Worm (Caenorhabditis elegans) whole organism, young adult: ENCODE measurements around the gene tag-89.

ENCODE experiments used
- B0019.2 ChIP-seq: fragments of 200-800 bp; sonication (Bioruptor generic); conservative IDR thresholded peaks from 2 replicates; pipeline ENCODE4 v1.3.6; 2022; ENCODE audit warnings: missing genetic modification reagents, missing genetic modification characterization, missing compliant biosample characterization
- C17E4.6 ChIP-seq: fragments of 200-800 bp; sonication (Bioruptor generic); IDR thresholded peaks from 2 replicates; pipeline ENCODE4 v1.3.6; 2022; ENCODE audit warnings: missing genetic modification reagents, missing genetic modification characterization, missing compliant biosample characterization
- D2030.7 ChIP-seq: fragments of 200-800 bp; sonication (Bioruptor generic); IDR thresholded peaks from 2 replicates; pipeline ENCODE4 v1.3.6; 2022; ENCODE audit warnings: missing genetic modification reagents, missing genetic modification characterization, missing compliant biosample characterization
- F23B12.7 ChIP-seq: sonication (generic microtip); optimal IDR thresholded peaks from 2 replicates; lab custom pipeline; 2017; ENCODE audit warnings: missing genetic modification characterization, mild to moderate bottlenecking, missing compliant biosample characterization, antibody characterized with exemption, moderate library complexity; ENCODE audit not compliant: insufficient read depth
- F37B4.10 ChIP-seq: fragments of 200-800 bp; sonication (Bioruptor generic); IDR thresholded peaks from 2 replicates; pipeline ENCODE4 v1.3.6; 2022; ENCODE audit warnings: missing genetic modification characterization, missing compliant biosample characterization
- F52B5.7 ChIP-seq: sonication (generic microtip); optimal IDR thresholded peaks from 2 replicates; lab custom pipeline; 2016; ENCODE audit warnings: mild to moderate bottlenecking, missing genetic modification characterization, missing compliant biosample characterization
- K11D2.4 ChIP-seq: fragments of 200-800 bp; sonication (Bioruptor generic); IDR thresholded peaks from 2 replicates; pipeline ENCODE4 v1.3.6; 2022; ENCODE audit warnings: missing genetic modification reagents, missing genetic modification characterization, missing compliant biosample characterization
- T26A5.8 ChIP-seq: sonication (generic microtip); optimal IDR thresholded peaks from 2 replicates; lab custom pipeline; 2016; ENCODE audit warnings: missing genetic modification characterization, missing compliant biosample characterization
- Y53F4B.3 ChIP-seq: fragments of 200-800 bp; sonication (Bioruptor generic); IDR thresholded peaks from 2 replicates; pipeline ENCODE4 v1.3.6; 2022; ENCODE audit warnings: missing genetic modification reagents, missing genetic modification characterization, missing compliant biosample characterization
- Y53G8AR.9 ChIP-seq: fragments of 200-800 bp; sonication (Bioruptor generic); conservative IDR thresholded peaks from 2 replicates; pipeline ENCODE4 v1.3.6; 2022; ENCODE audit warnings: missing genetic modification reagents, missing genetic modification characterization, missing compliant biosample characterization
- Y56A3A.18 ChIP-seq: fragments of 200-800 bp; sonication (Bioruptor generic); IDR thresholded peaks from 2 replicates; pipeline ENCODE4 v1.3.6; 2022; ENCODE audit warnings: missing genetic modification reagents, missing genetic modification characterization, missing compliant biosample characterization
- Y79H2A.3 ChIP-seq: fragments of 200-800 bp; sonication (Bioruptor generic); conservative IDR thresholded peaks from 2 replicates; pipeline ENCODE4 v1.3.6; 2022; ENCODE audit warnings: missing genetic modification reagents, missing genetic modification characterization, missing compliant biosample characterization
- ama-1 ChIP-seq, 3 experiments: fragments of 150-350 bp in 1 of 3; sonication (generic microtip) in 2 of 3; optimal IDR thresholded peaks; 2 replicates each; lab custom pipeline; 2014 to 2018; ENCODE audit warnings: missing biosample characterization in 2 of 3, missing genetic modification characterization in 2 of 3, missing genetic modification reagents in 2 of 3
- atf-7 ChIP-seq: sonication (generic microtip); optimal IDR thresholded peaks from 2 replicates; lab custom pipeline; 2017; ENCODE audit warnings: mild to moderate bottlenecking, missing genetic modification characterization, missing compliant biosample characterization
- athp-1 ChIP-seq: sonication (generic microtip); optimal IDR thresholded peaks from 2 replicates; lab custom pipeline; 2017; ENCODE audit warnings: mild to moderate bottlenecking, missing genetic modification characterization, missing compliant biosample characterization
- attf-3 ChIP-seq: fragments of 200-800 bp; sonication (Bioruptor generic); conservative IDR thresholded peaks from 2 replicates; pipeline ENCODE4 v1.3.6; 2022; ENCODE audit warnings: missing genetic modification reagents, missing genetic modification characterization, missing compliant biosample characterization
- attf-6 ChIP-seq: fragments of 200-800 bp; sonication (Bioruptor generic); IDR thresholded peaks from 2 replicates; pipeline ENCODE4 v1.3.6; 2022; ENCODE audit warnings: missing genetic modification reagents, missing genetic modification characterization, missing compliant biosample characterization
- bed-1 ChIP-seq: fragments of 200-800 bp; sonication (Bioruptor generic); IDR thresholded peaks from 2 replicates; pipeline ENCODE4 v1.3.6; 2022; ENCODE audit warnings: missing genetic modification reagents, missing genetic modification characterization, missing compliant biosample characterization
- ceh-27 ChIP-seq: fragments of 200-800 bp; sonication (Bioruptor generic); optimal IDR thresholded peaks from 2 replicates; lab custom pipeline; 2018; ENCODE audit warnings: mild to moderate bottlenecking, missing genetic modification characterization, moderate library complexity, missing compliant biosample characterization
- ceh-91 ChIP-seq: fragments of 200-800 bp; sonication (Bioruptor generic); IDR thresholded peaks from 2 replicates; pipeline ENCODE4 v1.3.6; 2022; ENCODE audit warnings: missing genetic modification reagents, missing genetic modification characterization, missing compliant biosample characterization
- die-1 ChIP-seq: sonication (generic microtip); optimal IDR thresholded peaks from 2 replicates; lab custom pipeline; 2016; ENCODE audit warnings: missing genotype, mild to moderate bottlenecking, missing genetic modification characterization, missing compliant biosample characterization
- egl-18 ChIP-seq: fragments of 200-800 bp; sonication (Bioruptor generic); IDR thresholded peaks from 2 replicates; pipeline ENCODE4 v1.3.6; 2022; ENCODE audit warnings: missing genetic modification reagents, missing genetic modification characterization, missing compliant biosample characterization
- egl-44 ChIP-seq: fragments of 200-800 bp; sonication (Bioruptor generic); IDR thresholded peaks from 2 replicates; pipeline ENCODE4 v1.3.6; 2022; ENCODE audit warnings: missing genetic modification reagents, missing genetic modification characterization, missing compliant biosample characterization
- ekl-4 ChIP-seq: fragments of 200-800 bp; sonication (Bioruptor generic); IDR thresholded peaks from 2 replicates; pipeline ENCODE4 v1.3.6; 2022; ENCODE audit warnings: missing genetic modification reagents, missing genetic modification characterization, missing compliant biosample characterization
- him-1 ChIP-seq: sonication (generic microtip); optimal IDR thresholded peaks from 2 replicates; lab custom pipeline; 2016; ENCODE audit warnings: missing genotype, missing genetic modification reagents, missing genetic modification characterization, missing compliant biosample characterization
- hrde-1 ChIP-seq: sonication (generic microtip); optimal IDR thresholded peaks from 2 replicates; lab custom pipeline; 2016; ENCODE audit warnings: missing genetic modification characterization, mild to moderate bottlenecking, missing compliant biosample characterization, moderate library complexity, missing genotype, missing genetic modification reagents, borderline replicate concordance
- let-607 ChIP-seq, 2 experiments: fragments of 200-800 bp in 1 of 2; sonication (Bioruptor generic) in 1 of 2; sonication (generic microtip) in 1 of 2; optimal IDR thresholded peaks; 2 replicates each; lab custom pipeline; 2016 to 2018; ENCODE audit warnings: mild to moderate bottlenecking in 2 of 2, missing compliant biosample characterization in 2 of 2, missing genetic modification characterization in 2 of 2, moderate library complexity in 2 of 2, missing genotype in 1 of 2
- lin-26 ChIP-seq: fragments of 200-800 bp; sonication (Bioruptor generic); IDR thresholded peaks from 2 replicates; pipeline ENCODE4 v1.3.6; 2022; ENCODE audit warnings: missing genetic modification reagents, missing genetic modification characterization, missing compliant biosample characterization
- lin-35 ChIP-seq, 3 experiments: fragments of 150-350 bp in 2 of 3; sonication (generic microtip) in 1 of 3; optimal IDR thresholded peaks; 2 replicates each; lab custom pipeline; 2014 to 2018; ENCODE audit warnings: missing biosample characterization in 3 of 3, missing genetic modification characterization in 3 of 3, missing genetic modification reagents in 3 of 3
- lin-40 ChIP-seq: sonication (generic microtip); optimal IDR thresholded peaks from 2 replicates; lab custom pipeline; 2016; ENCODE audit warnings: missing genetic modification characterization, mild to moderate bottlenecking, missing compliant biosample characterization, missing genotype, missing genetic modification reagents
- lin-54 ChIP-seq: fragments of 200-800 bp; sonication (Bioruptor generic); optimal IDR thresholded peaks from 2 replicates; lab custom pipeline; 2018; ENCODE audit warnings: mild to moderate bottlenecking, missing genetic modification characterization, missing compliant biosample characterization
- lir-1 ChIP-seq: fragments of 200-800 bp; sonication (Bioruptor generic); conservative IDR thresholded peaks from 2 replicates; pipeline ENCODE4 v1.3.6; 2022; ENCODE audit warnings: missing genetic modification reagents, missing genetic modification characterization, missing compliant biosample characterization
- madf-8 ChIP-seq: fragments of 200-800 bp; sonication (Bioruptor generic); conservative IDR thresholded peaks from 2 replicates; pipeline ENCODE4 v1.3.6; 2022; ENCODE audit warnings: missing genetic modification reagents, missing genetic modification characterization, missing compliant biosample characterization
- mel-28 ChIP-seq: sonication (generic microtip); optimal IDR thresholded peaks from 2 replicates; lab custom pipeline; 2016; ENCODE audit warnings: borderline replicate concordance, mild to moderate bottlenecking, missing genetic modification characterization, missing compliant biosample characterization
- mes-4 ChIP-seq: sonication (generic microtip); optimal IDR thresholded peaks from 2 replicates; lab custom pipeline; 2016; ENCODE audit warnings: missing genotype, missing genetic modification characterization, missing compliant biosample characterization
- mxl-1 ChIP-seq: sonication (generic microtip); optimal IDR thresholded peaks from 2 replicates; lab custom pipeline; 2016; ENCODE audit warnings: missing genetic modification characterization, missing compliant biosample characterization
- nhr-90 ChIP-seq: sonication (generic microtip); optimal IDR thresholded peaks from 2 replicates; lab custom pipeline; 2016; ENCODE audit warnings: missing genotype, mild to moderate bottlenecking, missing genetic modification characterization, missing compliant biosample characterization
- pbrm-1 ChIP-seq: fragments of 200-800 bp; sonication (Bioruptor generic); IDR thresholded peaks from 2 replicates; pipeline ENCODE4 v1.3.6; 2022; ENCODE audit warnings: missing genetic modification reagents, missing genetic modification characterization, missing compliant biosample characterization
- pha-4 ChIP-seq: fragments of 150-350 bp; sonication (generic microtip); optimal IDR thresholded peaks from 2 replicates; lab custom pipeline; 2014; ENCODE audit warnings: missing biosample characterization, missing genetic modification reagents, missing genetic modification characterization
- rec-8 ChIP-seq, 2 experiments: sonication (generic microtip); optimal IDR thresholded peaks; 2 replicates each; lab custom pipeline; 2016; ENCODE audit warnings: mild to moderate bottlenecking in 2 of 2, missing genetic modification characterization in 2 of 2, missing genetic modification reagents in 2 of 2, missing genotype in 2 of 2, missing biosample characterization in 1 of 2, missing compliant biosample characterization in 1 of 2, moderate library complexity in 1 of 2
- repo-1 ChIP-seq: sonication (generic microtip); optimal IDR thresholded peaks from 2 replicates; lab custom pipeline; 2017; ENCODE audit warnings: mild to moderate bottlenecking, missing genetic modification characterization, missing compliant biosample characterization
- rpc-1 ChIP-seq, 2 experiments: fragments of 150-350 bp in 1 of 2; sonication (generic microtip) in 1 of 2; optimal IDR thresholded peaks; 2 replicates each; lab custom pipeline; 2014 to 2018; ENCODE audit warnings: missing biosample characterization in 1 of 2, missing genetic modification characterization in 1 of 2, missing genetic modification reagents in 1 of 2, missing genotype in 1 of 2
- somi-1 ChIP-seq: fragments of 200-800 bp; sonication (Bioruptor generic); optimal IDR thresholded peaks from 2 replicates; lab custom pipeline; 2018; ENCODE audit warnings: mild to moderate bottlenecking, missing genetic modification characterization, missing compliant biosample characterization
- tbx-9 ChIP-seq: sonication (generic microtip); optimal IDR thresholded peaks from 2 replicates; lab custom pipeline; 2016; ENCODE audit warnings: borderline replicate concordance, missing genetic modification characterization, inconsistent platforms, missing compliant biosample characterization
- ztf-22 ChIP-seq: fragments of 200-800 bp; sonication (Bioruptor generic); optimal IDR thresholded peaks from 2 replicates; lab custom pipeline; 2018; ENCODE audit warnings: mild to moderate bottlenecking, missing genetic modification characterization, moderate library complexity, missing compliant biosample characterization
- ztf-25 ChIP-seq: fragments of 200-800 bp; sonication (Bioruptor generic); IDR thresholded peaks from 2 replicates; pipeline ENCODE4 v1.3.6; 2022; ENCODE audit warnings: missing genetic modification reagents, missing genetic modification characterization, missing compliant biosample characterization
- ztf-26 ChIP-seq: sonication (generic microtip); optimal IDR thresholded peaks from 2 replicates; lab custom pipeline; 2017; ENCODE audit warnings: missing genetic modification characterization, missing compliant biosample characterization

Gene tag-89

DNA sequence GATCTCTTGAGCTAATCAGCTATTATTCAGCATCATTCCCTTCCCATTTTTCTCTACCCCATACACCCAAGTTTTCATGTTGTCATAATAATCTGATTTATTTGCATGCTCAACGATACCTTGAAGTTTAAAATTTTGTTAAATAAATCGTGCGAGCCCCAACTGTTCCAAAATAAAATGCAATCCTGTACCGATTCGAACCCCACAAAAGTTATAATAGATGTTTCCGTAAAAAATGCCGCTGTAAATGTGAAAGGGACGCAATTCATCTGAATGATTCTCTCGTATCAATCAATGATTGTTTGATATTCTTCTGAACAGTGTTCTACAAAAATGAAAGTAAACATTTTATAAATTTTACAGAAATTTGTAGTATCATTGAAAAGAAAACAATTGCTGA lies 16.9 kb upstream of the tag-89 start (continued):
- 0 out of 2 replicates have a peak, but pooled peaks have one; percentile 18 for TF ChIP-seq ceh-91 (GFP tag; lab: Robert Waterston, UW)
- TF ChIP-seq him-1 (tag; lab: Kevin White, UChicago): no peak
- peak; percentile 37 for TF ChIP-seq athp-1 (tag; lab: Kevin White, UChicago)
- no peak for TF ChIP-seq rpc-1 (optimal IDR thresholded peaks at IDR 0.05; lab: Kevin White, UChicago)
- peak; percentile 2 for TF ChIP-seq rpc-1 (tag; optimal IDR thresholded peaks at IDR 0.05; lab: Kevin White, UChicago)
- no peak for TF ChIP-seq lin-26 (GFP tag; lab: Robert Waterston, UW)
- peak; percentile 52 for TF ChIP-seq D2030.7 (GFP tag; lab: Robert Waterston, UW)
- peak; percentile 55 for TF ChIP-seq repo-1 (tag; lab: Kevin White, UChicago)
- TF ChIP-seq madf-8: peak; percentile 41; the same call in 1 of the 2 replicates
- no peak for TF ChIP-seq pha-4 (tag; lab: Kevin White, UChicago)
- no peak for TF ChIP-seq B0019.2 (GFP tag; lab: Robert Waterston, UW)
- 0 out of 2 replicates have a peak, but pooled peaks have one; percentile 27 for TF ChIP-seq C17E4.6
- TF ChIP-seq atf-7 (tag; lab: Kevin White, UChicago): peak; percentile 53
- TF ChIP-seq bed-1 (GFP tag; lab: Robert Waterston, UW): no peak
- TF ChIP-seq attf-3 (GFP tag; lab: Robert Waterston, UW): no peak
- TF ChIP-seq F37B4.10 (GFP tag; lab: Robert Waterston, UW): no peak
- no peak for TF ChIP-seq tbx-9
- TF ChIP-seq lir-1 (GFP tag; lab: Robert Waterston, UW): no peak
- TF ChIP-seq mxl-1 (tag; lab: Kevin White, UChicago): no peak
- no peak for TF ChIP-seq pbrm-1 (GFP tag; lab: Robert Waterston, UW)
- TF ChIP-seq die-1: peak; percentile 56
- peak; percentile 88 for TF ChIP-seq ekl-4
- peak; percentile 86 for TF ChIP-seq attf-6 (GFP tag; lab: Robert Waterston, UW)
- TF ChIP-seq mel-28 (tag; lab: Kevin White, UChicago): no peak
- no peak for TF ChIP-seq let-607 (tag; optimal IDR thresholded peaks at IDR 0.05; lab: Kevin White, UChicago)
- peak; percentile 71 for TF ChIP-seq lin-54 (GFP tag; lab: Kevin White, UChicago)
- TF ChIP-seq ceh-27 (GFP tag; lab: Kevin White, UChicago): no peak
- no peak for TF ChIP-seq lin-35 (GFP tag; optimal IDR thresholded peaks at IDR 0.05; lab: Kevin White, UChicago)
- TF ChIP-seq Y53F4B.3 (GFP tag; lab: Robert Waterston, UW): no peak
- peak; percentile 91 for TF ChIP-seq hrde-1 (tag; lab: Kevin White, UChicago)
- TF ChIP-seq F52B5.7 (tag; lab: Kevin White, UChicago): peak; percentile 22
- no peak for TF ChIP-seq F23B12.7 (tag; lab: Kevin White, UChicago)
- peak; percentile 63; the same call in 1 of the 2 replicates for TF ChIP-seq ztf-25 (GFP tag; lab: Robert Waterston, UW)
- no peak for TF ChIP-seq ama-1 (optimal IDR thresholded peaks at IDR 0.05; lab: Kevin White, UChicago)
- peak; percentile 44 to 85 for TF ChIP-seq ama-1 (GFP tag; optimal IDR thresholded peaks at IDR 0.05; lab: Kevin White, UChicago)
- TF ChIP-seq nhr-90: no peak
- no peak for TF ChIP-seq ztf-22 (GFP tag; lab: Kevin White, UChicago)
- peak; percentile 91 for TF ChIP-seq Y79H2A.3 (GFP tag; lab: Robert Waterston, UW)
- no peak for TF ChIP-seq K11D2.4 (GFP tag; lab: Robert Waterston, UW)
- TF ChIP-seq Y53G8AR.9 (GFP tag; lab: Robert Waterston, UW): peak; percentile 94
- no peak for TF ChIP-seq ztf-26 (tag; lab: Kevin White, UChicago)
- TF ChIP-seq somi-1 (GFP tag; lab: Kevin White, UChicago): no peak
- TF ChIP-seq mes-4 (tag; lab: Kevin White, UChicago): peak; percentile 52
- no peak for TF ChIP-seq egl-18
- no peak for TF ChIP-seq lin-40 (tag; lab: Kevin White, UChicago)
- peak; percentile 73; the same call in 1 of the 2 replicates for TF ChIP-seq Y56A3A.18 (GFP tag; lab: Robert Waterston, UW)
- TF ChIP-seq T26A5.8 (tag; lab: Kevin White, UChicago): peak; percentile 72
- 0 out of 2 replicates have a peak, but pooled peaks have one; percentile 55 for TF ChIP-seq egl-44
- TF ChIP-seq rec-8 (tag; optimal IDR thresholded peaks at IDR 0.05; lab: Kevin White, UChicago): peak in 1 of 2 experiments; percentile 24
